Fruit fly (Drosophila melanogaster): ENCODE measurements around the gene Spp.

Gene Spp

DNA sequence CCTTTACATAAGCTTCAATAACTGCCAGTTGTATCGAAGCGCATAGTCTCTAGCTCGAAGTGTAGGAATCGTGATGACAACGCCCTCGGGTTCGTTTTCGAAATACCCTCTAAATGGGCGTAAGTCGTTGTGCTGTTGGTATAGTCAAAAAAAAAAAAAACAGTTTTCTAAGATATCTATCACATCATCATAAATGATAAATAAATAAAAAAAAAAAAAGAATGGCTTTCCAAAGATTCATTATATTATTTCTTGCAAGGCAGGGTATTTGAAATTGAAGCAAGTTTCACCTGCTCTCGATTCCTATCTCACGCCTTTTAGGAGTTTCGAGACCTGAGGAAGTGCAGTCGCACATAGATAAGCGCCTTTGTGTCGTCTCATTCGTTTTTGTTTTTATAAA lies 51.2 kb downstream of the Spp start (continued):
- TF ChIP-seq CG16779 (tag; optimal IDR thresholded peaks at IDR 0.05) (no peak), dsx (GFP tag; optimal IDR thresholded peaks at IDR 0.05; ENCODE audit: poor library complexity, severe bottlenecking) (no peak), OdsH (GFP tag; optimal IDR thresholded peaks at IDR 0.05) (peak; percentile 34), Eip75B (GFP tag; optimal IDR thresholded peaks at IDR 0.05) (peak; percentile 18), spab (GFP tag; optimal IDR thresholded peaks at IDR 0.05) (no peak), CG8119 (GFP tag; IDR thresholded peaks at IDR 0.05) (peak; percentile 38; the same call in 2 of the 3 replicates), ss (GFP tag; optimal IDR thresholded peaks at IDR 0.05) (no peak), CG10631 (GFP tag; optimal IDR thresholded peaks at IDR 0.05) (peak; percentile 38), Sox102F (GFP tag; optimal IDR thresholded peaks at IDR 0.05) (peak; percentile 25), Hr39 (GFP tag; optimal IDR thresholded peaks at IDR 0.05) (peak; percentile 11), CG1621 (tag; optimal IDR thresholded peaks at IDR 0.05) (no peak), Ets21C (GFP tag; optimal IDR thresholded peaks at IDR 0.05) (no peak), CG31627 (GFP tag; optimal IDR thresholded peaks at IDR 0.05) (peak; percentile 41), CG6163 (GFP tag; IDR thresholded peaks at IDR 0.05) (peak; percentile 48; the same call in 1 of the 3 replicates), CG34406 (GFP tag; optimal IDR thresholded peaks at IDR 0.05) (peak; percentile 37), Gug (GFP tag; IDR thresholded peaks at IDR 0.05) (no peak), Hr4 (GFP tag; optimal IDR thresholded peaks at IDR 0.05) (no peak), lz (GFP tag; optimal IDR thresholded peaks at IDR 0.05) (peak; percentile 48), CG6854 (GFP tag; optimal IDR thresholded peaks at IDR 0.05) (no peak), CG11294 (GFP tag; IDR thresholded peaks at IDR 0.05) (no peak), CG6276 (GFP tag; optimal IDR thresholded peaks at IDR 0.05) (no peak), achi (GFP tag; optimal IDR thresholded peaks at IDR 0.05) (peak; percentile 35), CG8319 (GFP tag; optimal IDR thresholded peaks at IDR 0.05) (no peak), fkh (GFP tag; optimal IDR thresholded peaks at IDR 0.05) (no peak), svp (GFP tag) (peak; percentile 79), Hr38 (GFP tag; optimal IDR thresholded peaks at IDR 0.05) (no peak), topi (GFP tag; optimal IDR thresholded peaks at IDR 0.05) (peak; percentile 48), CG11902 (GFP tag; optimal IDR thresholded peaks at IDR 0.05) (no peak), acj6 (GFP tag; optimal IDR thresholded peaks at IDR 0.05) (peak; percentile 39), Eip93F (GFP tag; optimal IDR thresholded peaks at IDR 0.05) (no peak), Lpt (GFP tag; optimal IDR thresholded peaks at IDR 0.05) (peak; percentile 31), pdm3 (GFP tag; optimal IDR thresholded peaks at IDR 0.05) (peak; percentile 58)

All from whole organism, prepupa.